Worm (Caenorhabditis elegans) whole organism, mixed stage, embryonic: ENCODE measurements around the gene K08D9.4.

Experiments
- ces-1 ChIP-seq: fragments of 150-350 bp; optimal IDR thresholded peaks from 2 replicates; lab custom pipeline; 2014; ENCODE audit warnings: missing biosample characterization, missing genetic modification reagents, missing genetic modification characterization
- elt-1 ChIP-seq: sonication (generic microtip); optimal IDR thresholded peaks from 2 replicates; lab custom pipeline; 2017; ENCODE audit warnings: missing genetic modification characterization, mild to moderate bottlenecking, missing compliant biosample characterization, antibody characterized with exemption, moderate library complexity, borderline replicate concordance; ENCODE audit not compliant: insufficient read depth
- elt-3 ChIP-seq: fragments of 150-350 bp; optimal IDR thresholded peaks from 2 replicates; lab custom pipeline; 2014; ENCODE audit warnings: missing biosample characterization, missing genetic modification characterization
- mls-2 ChIP-seq: sonication (generic microtip); optimal IDR thresholded peaks from 2 replicates; lab custom pipeline; 2016; ENCODE audit warnings: mild to moderate bottlenecking, missing genetic modification characterization, moderate library complexity, missing compliant biosample characterization
- nhr-76 ChIP-seq: sonication (generic microtip); optimal IDR thresholded peaks from 2 replicates; lab custom pipeline; 2017; ENCODE audit warnings: missing biosample characterization, missing genetic modification characterization
- pha-4 ChIP-seq: fragments of 150-350 bp; optimal IDR thresholded peaks from 2 replicates; lab custom pipeline; 2018; ENCODE audit warnings: missing biosample characterization, missing genetic modification reagents, missing genetic modification characterization
- snpc-4 ChIP-seq: fragments of 150-350 bp; optimal IDR thresholded peaks from 2 replicates; lab custom pipeline; 2014; ENCODE audit warnings: missing biosample characterization, missing genetic modification characterization
- zip-8 ChIP-seq: fragments of 150-350 bp; optimal IDR thresholded peaks from 2 replicates; lab custom pipeline; 2014; ENCODE audit warnings: missing biosample characterization, missing genetic modification characterization

ce11 chrV:3151862-3152261, 48.4 kb downstream of the K08D9.4 start, which contains the start of gene srab-6:
- TF ChIP-seq ces-1 (GFP tag; lab: Kevin White, UChicago) (no peak), elt-3 (tag; lab: Kevin White, UChicago) (no peak), zip-8 (tag; lab: Kevin White, UChicago) (no peak), pha-4 (tag; lab: Kevin White, UChicago) (no peak), elt-1 (no peak), snpc-4 (tag; lab: Kevin White, UChicago) (no peak), nhr-76 (tag; lab: Kevin White, UChicago) (no peak), mls-2 (tag; lab: Kevin White, UChicago) (no peak)
